Fruit fly (Drosophila melanogaster) whole organism, embryonic: ENCODE measurements around the gene Obp99a.
A peak's percentile ranks its signal among the peaks of the same experiment; 100 is the strongest.

Experiments used
- Aef1 ChIP-seq: fragments of 200-800 bp; sonication (Bioruptor generic); IDR thresholded peaks from 3 replicates; pipeline ENCODE4 v1.3.6; 2022; ENCODE audit warnings: missing biosample characterization, missing genetic modification characterization
- B-H1 ChIP-seq: fragments of 200-800 bp; sonication (Bioruptor generic); IDR thresholded peaks from 3 replicates; pipeline ENCODE4 v1.3.6; 2022; ENCODE audit warnings: missing biosample characterization, missing genetic modification characterization
- CG10431 ChIP-seq: fragments of 200-800 bp; sonication (Bioruptor generic); optimal IDR thresholded peaks from 3 replicates; lab custom pipeline; 2018; ENCODE audit warnings: missing biosample characterization, mild to moderate bottlenecking, missing genetic modification characterization
- CG10959 ChIP-seq: fragments of 200-800 bp; sonication (Bioruptor generic); IDR thresholded peaks from 2 replicates; pipeline ENCODE4 v1.3.6; 2022; ENCODE audit warnings: missing biosample characterization, missing genetic modification characterization
- CG11085 ChIP-seq: fragments of 200-800 bp; sonication (Bioruptor generic); IDR thresholded peaks from 2 replicates; pipeline ENCODE4 v1.3.6; 2022; ENCODE audit warnings: missing biosample characterization, missing genetic modification characterization
- CG12391 ChIP-seq: fragments of 200-800 bp; sonication (Bioruptor generic); optimal IDR thresholded peaks from 3 replicates; lab custom pipeline; 2018; ENCODE audit warnings: missing biosample characterization, mild to moderate bottlenecking, missing genetic modification characterization, moderate library complexity
- CG15601 ChIP-seq: fragments of 200-800 bp; sonication (Bioruptor generic); optimal IDR thresholded peaks from 3 replicates; lab custom pipeline; 2019; ENCODE audit warnings: missing biosample characterization, mild to moderate bottlenecking, missing genetic modification characterization, moderate library complexity
- CG15696 ChIP-seq: fragments of 200-800 bp; sonication (Bioruptor generic); optimal IDR thresholded peaks from 2 replicates; lab custom pipeline; 2019; ENCODE audit warnings: missing biosample characterization, mild to moderate bottlenecking, missing genetic modification characterization, moderate library complexity
- CG17829 ChIP-seq: fragments of 200-800 bp; optimal IDR thresholded peaks from 2 replicates; lab custom pipeline; 2019; ENCODE audit warnings: missing biosample characterization, mild to moderate bottlenecking, missing genetic modification characterization, moderate library complexity
- CG18599 ChIP-seq: fragments of 200-800 bp; sonication (Bioruptor generic); optimal IDR thresholded peaks from 3 replicates; lab custom pipeline; 2017; ENCODE audit warnings: missing biosample characterization, missing genetic modification characterization, mild to moderate bottlenecking, moderate library complexity, missing genetic modification reagents
- CG30403 ChIP-seq: fragments of 200-800 bp; sonication (Bioruptor generic); optimal IDR thresholded peaks from 3 replicates; lab custom pipeline; 2016; ENCODE audit warnings: missing biosample characterization, missing genetic modification characterization
- CG34422 ChIP-seq: fragments of 200-800 bp; sonication (Bioruptor generic); IDR thresholded peaks from 3 replicates; pipeline ENCODE4 v1.3.6; 2022; ENCODE audit warnings: missing biosample characterization, missing genetic modification characterization
- CG3838 ChIP-seq: fragments of 200-800 bp; sonication (Bioruptor generic); optimal IDR thresholded peaks from 3 replicates; lab custom pipeline; 2016; ENCODE audit warnings: missing biosample characterization, missing genetic modification characterization
- CG3847 ChIP-seq: fragments of 200-800 bp; sonication (Bioruptor generic); IDR thresholded peaks from 2 replicates; pipeline ENCODE4 v1.3.6; 2022; ENCODE audit warnings: missing biosample characterization, missing genetic modification characterization
- CG4730 ChIP-seq: fragments of 200-800 bp; sonication (Bioruptor generic); IDR thresholded peaks from 2 replicates; pipeline ENCODE4 v1.3.6; 2022; ENCODE audit warnings: missing biosample characterization, missing genetic modification characterization
- CG6175 ChIP-seq: fragments of 200-800 bp; sonication (Bioruptor generic); IDR thresholded peaks from 3 replicates; pipeline ENCODE4 v1.3.6; 2022; ENCODE audit warnings: missing biosample characterization, missing genetic modification characterization
- CG6854 ChIP-seq: fragments of 200-800 bp; sonication (Bioruptor generic); optimal IDR thresholded peaks from 3 replicates; lab custom pipeline; 2017; ENCODE audit warnings: missing biosample characterization, mild to moderate bottlenecking, missing genetic modification characterization
- CG7372 ChIP-seq: fragments of 200-800 bp; sonication (Bioruptor generic); IDR thresholded peaks from 2 replicates; pipeline ENCODE4 v1.3.6; 2022; ENCODE audit warnings: missing biosample characterization, missing genetic modification characterization
- CG7745 ChIP-seq: fragments of 200-800 bp; sonication (Bioruptor generic); optimal IDR thresholded peaks from 2 replicates; lab custom pipeline; 2018; ENCODE audit warnings: missing biosample characterization, mild to moderate bottlenecking, missing genetic modification characterization, moderate library complexity
- CG8089 ChIP-seq: fragments of 200-800 bp; sonication (Bioruptor generic); optimal IDR thresholded peaks from 3 replicates; lab custom pipeline; 2016; ENCODE audit warnings: missing biosample characterization, missing genetic modification characterization
- CG8924 ChIP-seq: fragments of 200-800 bp; optimal IDR thresholded peaks from 3 replicates; lab custom pipeline; 2019; ENCODE audit warnings: missing biosample characterization, mild to moderate bottlenecking, missing genetic modification characterization, moderate library complexity
- CG8944 ChIP-seq: fragments of 200-800 bp; sonication (Bioruptor generic); optimal IDR thresholded peaks from 3 replicates; lab custom pipeline; 2016; ENCODE audit warnings: missing biosample characterization, missing genetic modification characterization
- CG9876 ChIP-seq: fragments of 200-800 bp; sonication (Bioruptor generic); optimal IDR thresholded peaks from 2 replicates; lab custom pipeline; 2016; ENCODE audit warnings: missing biosample characterization, missing genetic modification characterization
- CoRest ChIP-seq: fragments of 200-800 bp; sonication (Bioruptor generic); optimal IDR thresholded peaks from 3 replicates; lab custom pipeline; 2018; ENCODE audit warnings: missing biosample characterization, mild to moderate bottlenecking, missing genetic modification characterization, moderate library complexity
- Dad ChIP-seq: fragments of 200-800 bp; sonication (Bioruptor generic); optimal IDR thresholded peaks from 3 replicates; lab custom pipeline; 2016; ENCODE audit warnings: missing biosample characterization, missing genetic modification characterization
- ERR ChIP-seq: fragments of 200-800 bp; sonication (Bioruptor generic); optimal IDR thresholded peaks from 2 replicates; lab custom pipeline; 2016; ENCODE audit warnings: missing biosample characterization, missing genetic modification characterization
- Eip74EF ChIP-seq, 2 experiments: fragments of 200-800 bp in 1 of 2; fragments of >200 bp in 1 of 2; sonication (Bioruptor generic) in 1 of 2; optimal IDR thresholded peaks; 2 replicates each; lab custom pipeline; 2017 to 2019; ENCODE audit warnings: missing biosample characterization in 2 of 2, missing genetic modification characterization in 2 of 2, mild to moderate bottlenecking in 1 of 2, moderate library complexity in 1 of 2
- Ets97D ChIP-seq: fragments of 200-800 bp; sonication (Bioruptor generic); optimal IDR thresholded peaks from 3 replicates; lab custom pipeline; 2016; ENCODE audit warnings: missing biosample characterization, missing genetic modification characterization
- H2.0 ChIP-seq: fragments of 200-800 bp; sonication (Bioruptor generic); IDR thresholded peaks from 2 replicates; pipeline ENCODE4 v1.3.6; 2022; ENCODE audit warnings: missing biosample characterization, missing genetic modification characterization
- Hmr ChIP-seq: fragments of 200-800 bp; sonication (Bioruptor generic); optimal IDR thresholded peaks from 3 replicates; lab custom pipeline; 2017; ENCODE audit warnings: mild to moderate bottlenecking, missing biosample characterization, missing genetic modification reagents, missing genetic modification characterization
- Hr51 ChIP-seq, 2 experiments: fragments of 200-800 bp; sonication (Bioruptor generic); optimal IDR thresholded peaks; 2 replicates in 1 of 2; 3 replicates in 1 of 2; lab custom pipeline; 2016 to 2018; ENCODE audit warnings: missing biosample characterization in 2 of 2, missing genetic modification characterization in 2 of 2, mild to moderate bottlenecking in 1 of 2, moderate library complexity in 1 of 2
- Kr ChIP-seq: fragments of 200-800 bp; sonication (Bioruptor generic); optimal IDR thresholded peaks from 2 replicates; lab custom pipeline; 2017; ENCODE audit warnings: missing biosample characterization, mild to moderate bottlenecking, missing genetic modification characterization
- Meics ChIP-seq: fragments of 200-800 bp; sonication (Bioruptor generic); optimal IDR thresholded peaks from 2 replicates; lab custom pipeline; 2017; ENCODE audit warnings: missing biosample characterization, mild to moderate bottlenecking, missing genetic modification characterization
- Nf-YC ChIP-seq: fragments of 200-800 bp; optimal IDR thresholded peaks from 3 replicates; lab custom pipeline; 2019; ENCODE audit warnings: missing biosample characterization, mild to moderate bottlenecking, missing genetic modification characterization, moderate library complexity
- Stat92E ChIP-seq, 3 experiments: fragments of >200 bp in 2 of 3; fragments of 200-800 bp in 1 of 3; sonication (Bioruptor generic) in 1 of 3; optimal IDR thresholded peaks; 2 replicates each; lab custom pipeline; 2017 to 2019; ENCODE audit warnings: missing biosample characterization in 3 of 3, missing genetic modification characterization in 3 of 3, mild to moderate bottlenecking in 1 of 3, moderate library complexity in 1 of 3
- ara ChIP-seq: fragments of 200-800 bp; sonication (Bioruptor generic); IDR thresholded peaks from 2 replicates; pipeline ENCODE4 v1.3.6; 2022; ENCODE audit warnings: missing biosample characterization, missing genetic modification characterization
- bab2 ChIP-seq: fragments of 200-800 bp; sonication (Bioruptor generic); optimal IDR thresholded peaks from 2 replicates; lab custom pipeline; 2016; ENCODE audit warnings: missing biosample characterization, missing genetic modification characterization
- cato ChIP-seq: fragments of 200-800 bp; sonication (Bioruptor generic); optimal IDR thresholded peaks from 2 replicates; lab custom pipeline; 2016; ENCODE audit warnings: missing biosample characterization, missing genetic modification characterization, borderline replicate concordance
- ems ChIP-seq: fragments of 200-800 bp; sonication (Bioruptor generic); optimal IDR thresholded peaks from 3 replicates; lab custom pipeline; 2016; ENCODE audit warnings: missing biosample characterization, missing genetic modification characterization
- gsb ChIP-seq: fragments of 200-800 bp; sonication (Bioruptor generic); IDR thresholded peaks from 2 replicates; pipeline ENCODE4 v1.3.6; 2022; ENCODE audit warnings: missing biosample characterization, missing genetic modification characterization
- lmd ChIP-seq: fragments of 200-800 bp; sonication (Bioruptor generic); IDR thresholded peaks from 2 replicates; pipeline ENCODE4 v1.3.6; 2022; ENCODE audit warnings: missing biosample characterization, missing genetic modification characterization
- lola ChIP-seq, 3 experiments: fragments of >200 bp in 2 of 3; fragments of 200-800 bp in 1 of 3; sonication (Bioruptor generic) in 1 of 3; optimal IDR thresholded peaks; 2 replicates each; lab custom pipeline; 2017 to 2019; ENCODE audit warnings: missing biosample characterization in 3 of 3, missing genetic modification characterization in 3 of 3, mild to moderate bottlenecking in 1 of 3, moderate library complexity in 1 of 3
- luna ChIP-seq: fragments of 200-800 bp; sonication (Bioruptor generic); optimal IDR thresholded peaks from 2 replicates; lab custom pipeline; 2016; ENCODE audit warnings: missing biosample characterization, missing genetic modification characterization
- nom ChIP-seq: fragments of 200-800 bp; sonication (Bioruptor generic); optimal IDR thresholded peaks from 2 replicates; lab custom pipeline; 2017; ENCODE audit warnings: missing biosample characterization, missing genetic modification characterization, mild to moderate bottlenecking, moderate library complexity, missing genetic modification reagents
- pfk ChIP-seq: fragments of 200-800 bp; sonication (Bioruptor generic); optimal IDR thresholded peaks from 2 replicates; lab custom pipeline; 2018; ENCODE audit warnings: missing biosample characterization, mild to moderate bottlenecking, missing genetic modification characterization, moderate library complexity
- pita ChIP-seq: fragments of 200-800 bp; sonication (Bioruptor generic); optimal IDR thresholded peaks from 2 replicates; lab custom pipeline; 2017; ENCODE audit warnings: missing biosample characterization, mild to moderate bottlenecking, missing genetic modification characterization
- repo ChIP-seq: fragments of 200-800 bp; sonication (Bioruptor generic); optimal IDR thresholded peaks from 2 replicates; lab custom pipeline; 2016; ENCODE audit warnings: missing biosample characterization, missing genetic modification characterization
- slbo ChIP-seq: fragments of 200-800 bp; sonication (Bioruptor generic); IDR thresholded peaks from 2 replicates; pipeline ENCODE4 v1.3.6; 2022; ENCODE audit warnings: missing biosample characterization, missing genetic modification characterization
- sqz ChIP-seq: fragments of 200-800 bp; sonication (Bioruptor generic); optimal IDR thresholded peaks from 3 replicates; lab custom pipeline; 2018; ENCODE audit warnings: missing biosample characterization, mild to moderate bottlenecking, missing genetic modification characterization
- wor ChIP-seq: fragments of 200-800 bp; sonication (Bioruptor generic); IDR thresholded peaks from 2 replicates; pipeline ENCODE4 v1.3.6; 2022; ENCODE audit warnings: missing biosample characterization, missing genetic modification characterization

Obp99a gene

dm6 chr3R:29675333-29675732 is 3.9 kb downstream of the Obp99a start, which contains the start of the genes Bub3 and Cap-D2 (continued):
- TF ChIP-seq sqz (GFP tag; lab: Kevin White, UChicago) (no peak), Meics (GFP tag; lab: Kevin White, UChicago) (peak; percentile 65), pfk (GFP tag; lab: Kevin White, UChicago) (no peak), ara (GFP tag; lab: Robert Waterston, UW) (no peak), CG18599 (peak; percentile 60), Kr (GFP tag; lab: Kevin White, UChicago) (no peak), Hr51 (GFP tag; optimal IDR thresholded peaks at IDR 0.05; lab: Kevin White, UChicago) (peak in 1 of 2 experiments; percentile 70), CG7745 (tag; lab: Kevin White, UChicago) (no peak), cato (peak; percentile 56), pita (GFP tag; lab: Kevin White, UChicago) (no peak), Hmr (GFP tag; lab: Kevin White, UChicago) (peak; percentile 60), CG9876 (GFP tag; lab: Kevin White, UChicago) (peak; percentile 56), CG3847 (GFP tag; lab: Robert Waterston, UW) (peak; percentile 75), lola (GFP tag; optimal IDR thresholded peaks at IDR 0.05; lab: Kevin White, UChicago) (peak in 1 of 3 experiments; percentile 68), CG12391 (tag; lab: Kevin White, UChicago) (peak; percentile 79), CG11085 (GFP tag; lab: Robert Waterston, UW) (0 out of 2 replicates have a peak, but pooled peaks have one; percentile 8), CG17829 (tag; lab: Kevin White, UChicago) (peak; percentile 49), slbo (GFP tag; lab: Robert Waterston, UW) (peak; percentile 81), CG8089 (GFP tag; lab: Kevin White, UChicago) (peak; percentile 73), luna (peak; percentile 20), ems (GFP tag; lab: Kevin White, UChicago) (peak; percentile 79), CG3838 (GFP tag; lab: Kevin White, UChicago) (no peak), ERR (GFP tag; lab: Kevin White, UChicago) (peak; percentile 41), lmd (GFP tag; lab: Robert Waterston, UW) (no peak), Eip74EF (GFP tag; optimal IDR thresholded peaks at IDR 0.05; lab: Kevin White, UChicago) (no peak), Aef1 (GFP tag; lab: Robert Waterston, UW) (peak; percentile 76), CG34422 (GFP tag; lab: Robert Waterston, UW) (peak; percentile 77), CoRest (tag; lab: Kevin White, UChicago) (peak; percentile 75), CG15601 (peak; percentile 50), Stat92E (GFP tag; optimal IDR thresholded peaks at IDR 0.05; lab: Kevin White, UChicago) (no peak), CG30403 (peak; percentile 77), wor (peak; percentile 64), Ets97D (GFP tag; lab: Kevin White, UChicago) (peak; percentile 83), CG10959 (GFP tag; lab: Robert Waterston, UW) (peak; percentile 46), B-H1 (peak; percentile 47; the same call in 2 of the 3 replicates), CG6175 (GFP tag; lab: Robert Waterston, UW) (no peak), gsb (GFP tag; lab: Robert Waterston, UW) (no peak), CG8944 (GFP tag; lab: Kevin White, UChicago) (peak; percentile 78), CG10431 (no peak), CG4730 (GFP tag; lab: Robert Waterston, UW) (peak; percentile 8; the same call in 1 of the 2 replicates), repo (peak; percentile 73), Nf-YC (no peak), Dad (GFP tag; lab: Kevin White, UChicago) (peak; percentile 65), H2.0 (GFP tag; lab: Robert Waterston, UW) (peak; percentile 69), CG8924 (tag; lab: Kevin White, UChicago) (peak; percentile 65), bab2 (GFP tag; lab: Kevin White, UChicago) (peak; percentile 73), nom (GFP tag; lab: Kevin White, UChicago) (no peak), CG6854 (GFP tag; lab: Kevin White, UChicago) (no peak), CG15696 (tag; lab: Kevin White, UChicago) (peak; percentile 69), CG7372 (peak; percentile 57)
